Worm (Caenorhabditis elegans) whole organism, young adult: ENCODE measurements around the gene cth-2.

Experiments
- C06A6.2 ChIP-seq: fragments of 200-800 bp; sonication (Bioruptor generic); conservative IDR thresholded peaks from 2 replicates; pipeline ENCODE4 v1.3.6; 2022; ENCODE audit warnings: missing genetic modification characterization, missing compliant biosample characterization
- akir-1 ChIP-seq: fragments of 200-800 bp; sonication (Bioruptor generic); optimal IDR thresholded peaks from 2 replicates; lab custom pipeline; 2018; ENCODE audit warnings: mild to moderate bottlenecking, missing genetic modification characterization, moderate library complexity, missing compliant biosample characterization
- ama-1 ChIP-seq, 3 experiments: fragments of 150-350 bp in 1 of 3; sonication (generic microtip) in 2 of 3; optimal IDR thresholded peaks; 2 replicates each; lab custom pipeline; 2014 to 2018; ENCODE audit warnings: missing biosample characterization in 2 of 3, missing genetic modification characterization in 2 of 3, missing genetic modification reagents in 2 of 3
- aptf-3 ChIP-seq: fragments of 200-800 bp; sonication (Bioruptor generic); IDR thresholded peaks from 2 replicates; pipeline ENCODE4 v1.3.6; 2022; ENCODE audit warnings: missing genetic modification characterization, missing compliant biosample characterization
- athp-1 ChIP-seq: sonication (generic microtip); optimal IDR thresholded peaks from 2 replicates; lab custom pipeline; 2017; ENCODE audit warnings: mild to moderate bottlenecking, missing genetic modification characterization, missing compliant biosample characterization
- egl-44 ChIP-seq: fragments of 200-800 bp; sonication (Bioruptor generic); IDR thresholded peaks from 2 replicates; pipeline ENCODE4 v1.3.6; 2022; ENCODE audit warnings: missing genetic modification reagents, missing genetic modification characterization, missing compliant biosample characterization
- let-607 ChIP-seq, 2 experiments: fragments of 200-800 bp in 1 of 2; sonication (Bioruptor generic) in 1 of 2; sonication (generic microtip) in 1 of 2; optimal IDR thresholded peaks; 2 replicates each; lab custom pipeline; 2016 to 2018; ENCODE audit warnings: mild to moderate bottlenecking in 2 of 2, missing compliant biosample characterization in 2 of 2, missing genetic modification characterization in 2 of 2, moderate library complexity in 2 of 2, missing genotype in 1 of 2
- lin-40 ChIP-seq: sonication (generic microtip); optimal IDR thresholded peaks from 2 replicates; lab custom pipeline; 2016; ENCODE audit warnings: missing genetic modification characterization, mild to moderate bottlenecking, missing compliant biosample characterization, missing genotype, missing genetic modification reagents
- mel-28 ChIP-seq: sonication (generic microtip); optimal IDR thresholded peaks from 2 replicates; lab custom pipeline; 2016; ENCODE audit warnings: borderline replicate concordance, mild to moderate bottlenecking, missing genetic modification characterization, missing compliant biosample characterization
- nhr-120 ChIP-seq: fragments of 200-800 bp; sonication (Bioruptor generic); IDR thresholded peaks from 2 replicates; pipeline ENCODE4 v1.3.6; 2022; ENCODE audit warnings: missing genetic modification characterization, missing compliant biosample characterization
- rcor-1 ChIP-seq: fragments of 200-800 bp; sonication (Bioruptor generic); IDR thresholded peaks from 2 replicates; pipeline ENCODE4 v1.3.6; 2022; ENCODE audit warnings: missing genetic modification reagents, missing genetic modification characterization, missing compliant biosample characterization
- sdz-38 ChIP-seq: sonication (generic microtip); optimal IDR thresholded peaks from 2 replicates; lab custom pipeline; 2016; ENCODE audit warnings: missing genotype, missing genetic modification characterization, missing compliant biosample characterization
- snpc-4 ChIP-seq, 5 experiments: fragments of 150-350 bp in 1 of 5; sonication (generic microtip) in 4 of 5; optimal IDR thresholded peaks; 2 replicates each; lab custom pipeline; 2014 to 2018; ENCODE audit warnings: missing genetic modification characterization in 5 of 5, missing biosample characterization in 3 of 5, antibody characterized with exemption in 2 of 5, mild to moderate bottlenecking in 2 of 5, missing compliant biosample characterization in 2 of 5, missing genotype in 2 of 5, moderate library complexity in 2 of 5, missing genetic modification reagents in 1 of 5
- ztf-26 ChIP-seq: sonication (generic microtip); optimal IDR thresholded peaks from 2 replicates; lab custom pipeline; 2017; ENCODE audit warnings: missing genetic modification characterization, missing compliant biosample characterization

- TF ChIP-seq akir-1: no peak
- no peak for TF ChIP-seq rcor-1
- TF ChIP-seq ama-1 (optimal IDR thresholded peaks at IDR 0.05; lab: Kevin White, UChicago): no peak
- TF ChIP-seq ama-1 (GFP tag; optimal IDR thresholded peaks at IDR 0.05; lab: Kevin White, UChicago): no peak
- no peak for TF ChIP-seq C06A6.2 (GFP tag; lab: Robert Waterston, UW)
- no peak for TF ChIP-seq aptf-3 (GFP tag; lab: Robert Waterston, UW)
- TF ChIP-seq egl-44 (GFP tag; lab: Robert Waterston, UW): no peak
- TF ChIP-seq ztf-26 (tag; lab: Kevin White, UChicago): no peak
- TF ChIP-seq let-607 (tag; optimal IDR thresholded peaks at IDR 0.05; lab: Kevin White, UChicago): no peak
- no peak for TF ChIP-seq athp-1 (tag; lab: Kevin White, UChicago)
- no peak for TF ChIP-seq lin-40 (tag; lab: Kevin White, UChicago)
- no peak for TF ChIP-seq sdz-38 (tag; lab: Kevin White, UChicago)
- no peak for TF ChIP-seq snpc-4 (GFP tag; optimal IDR thresholded peaks at IDR 0.05; lab: Kevin White, UChicago)
- TF ChIP-seq snpc-4 (tag; optimal IDR thresholded peaks at IDR 0.05; lab: Kevin White, UChicago): no peak
- TF ChIP-seq nhr-120 (GFP tag; lab: Robert Waterston, UW): no peak
- no peak for TF ChIP-seq mel-28
Observed at ce11 chrII:7057860-7058259, at the start of gene cth-2.
